Fruit fly (Drosophila melanogaster) whole organism, embryonic: Measurements from ENCODE around the gene Gfat2.
A peak's percentile ranks its signal among the peaks of the same experiment; 100 is the strongest.

Experiments used
- ATbp ChIP-seq: fragments of 200-800 bp; sonication (Bioruptor generic); optimal IDR thresholded peaks from 2 replicates; lab custom pipeline; 2017; ENCODE audit warnings: missing biosample characterization, mild to moderate bottlenecking, missing genetic modification characterization, missing genetic modification reagents
- Aef1 ChIP-seq: fragments of 200-800 bp; sonication (Bioruptor generic); IDR thresholded peaks from 3 replicates; pipeline ENCODE4 v1.3.6; 2022; ENCODE audit warnings: missing biosample characterization, missing genetic modification characterization
- Atf6 ChIP-seq: fragments of 200-800 bp; sonication (Bioruptor generic); IDR thresholded peaks from 2 replicates; pipeline ENCODE4 v1.3.6; 2022; ENCODE audit warnings: missing biosample characterization, missing genetic modification characterization
- Awh ChIP-seq: fragments of 200-800 bp; sonication (Bioruptor generic); IDR thresholded peaks from 2 replicates; pipeline ENCODE4, ENCODE4 v1.3.6; 2022; ENCODE audit warnings: missing biosample characterization, missing genetic modification characterization
- CG11093 ChIP-seq: fragments of 200-800 bp; sonication (Bioruptor generic); IDR thresholded peaks from 3 replicates; pipeline ENCODE4 v1.3.6; 2022; ENCODE audit warnings: missing biosample characterization, missing genetic modification characterization
- CG14014 ChIP-seq: fragments of 200-800 bp; sonication (Bioruptor generic); IDR thresholded peaks from 2 replicates; pipeline ENCODE4 v1.3.6; 2022; ENCODE audit warnings: missing biosample characterization, missing genetic modification characterization
- CG15601 ChIP-seq: fragments of 200-800 bp; sonication (Bioruptor generic); optimal IDR thresholded peaks from 3 replicates; lab custom pipeline; 2019; ENCODE audit warnings: missing biosample characterization, mild to moderate bottlenecking, missing genetic modification characterization, moderate library complexity
- CG17328 ChIP-seq: fragments of 200-800 bp; sonication (Bioruptor generic); IDR thresholded peaks from 2 replicates; pipeline ENCODE4 v1.3.6; 2022; ENCODE audit warnings: missing biosample characterization, missing genetic modification characterization
- CG1792 ChIP-seq: fragments of 200-800 bp; sonication (Bioruptor generic); optimal IDR thresholded peaks from 2 replicates; lab custom pipeline; 2016; ENCODE audit warnings: missing biosample characterization, missing genetic modification characterization
- CG18599 ChIP-seq: fragments of 200-800 bp; sonication (Bioruptor generic); optimal IDR thresholded peaks from 3 replicates; lab custom pipeline; 2017; ENCODE audit warnings: missing biosample characterization, missing genetic modification characterization, mild to moderate bottlenecking, moderate library complexity, missing genetic modification reagents
- CG2120 ChIP-seq: fragments of 200-800 bp; sonication (Bioruptor generic); optimal IDR thresholded peaks from 3 replicates; lab custom pipeline; 2016; ENCODE audit warnings: missing biosample characterization, missing genetic modification characterization
- CG2129 ChIP-seq: fragments of 200-800 bp; sonication (Bioruptor generic); IDR thresholded peaks from 2 replicates; pipeline ENCODE4 v1.3.6; 2022; ENCODE audit warnings: missing biosample characterization, missing genetic modification characterization; ENCODE audit not compliant: partially characterized antibody
- CG34422 ChIP-seq: fragments of 200-800 bp; sonication (Bioruptor generic); IDR thresholded peaks from 3 replicates; pipeline ENCODE4 v1.3.6; 2022; ENCODE audit warnings: missing biosample characterization, missing genetic modification characterization
- CG6689 ChIP-seq: fragments of 200-800 bp; sonication (Bioruptor generic); IDR thresholded peaks from 2 replicates; pipeline ENCODE4 v1.3.6; 2022; ENCODE audit warnings: missing biosample characterization, missing genetic modification characterization
- CG6813 ChIP-seq: fragments of 200-800 bp; sonication (Bioruptor generic); optimal IDR thresholded peaks from 2 replicates; lab custom pipeline; 2017; ENCODE audit warnings: missing biosample characterization, missing genetic modification characterization, mild to moderate bottlenecking, moderate library complexity, missing genetic modification reagents
- CG7357 ChIP-seq: fragments of 200-800 bp; sonication (Bioruptor generic); IDR thresholded peaks from 3 replicates; pipeline ENCODE4 v1.3.6; 2022; ENCODE audit warnings: missing biosample characterization, missing genetic modification characterization
- CG7372 ChIP-seq: fragments of 200-800 bp; sonication (Bioruptor generic); IDR thresholded peaks from 2 replicates; pipeline ENCODE4 v1.3.6; 2022; ENCODE audit warnings: missing biosample characterization, missing genetic modification characterization
- D19B ChIP-seq: fragments of 200-800 bp; sonication (Bioruptor generic); optimal IDR thresholded peaks from 2 replicates; lab custom pipeline; 2017; ENCODE audit warnings: missing biosample characterization, mild to moderate bottlenecking, missing genetic modification characterization
- E2f1 ChIP-seq: fragments of 200-800 bp; sonication (Bioruptor generic); IDR thresholded peaks from 2 replicates; pipeline ENCODE4 v1.3.6; 2022; ENCODE audit warnings: missing biosample characterization, missing genetic modification characterization
- Eip74EF ChIP-seq, 2 experiments: fragments of 200-800 bp in 1 of 2; fragments of >200 bp in 1 of 2; sonication (Bioruptor generic) in 1 of 2; optimal IDR thresholded peaks; 2 replicates each; lab custom pipeline; 2017 to 2019; ENCODE audit warnings: missing biosample characterization in 2 of 2, missing genetic modification characterization in 2 of 2, mild to moderate bottlenecking in 1 of 2, moderate library complexity in 1 of 2
- H2.0 ChIP-seq: fragments of 200-800 bp; sonication (Bioruptor generic); IDR thresholded peaks from 2 replicates; pipeline ENCODE4 v1.3.6; 2022; ENCODE audit warnings: missing biosample characterization, missing genetic modification characterization
- HLH3B ChIP-seq: fragments of 200-800 bp; sonication (Bioruptor generic); IDR thresholded peaks from 2 replicates; pipeline ENCODE4 v1.3.6; 2022; ENCODE audit warnings: missing biosample characterization, missing genetic modification characterization
- Kr ChIP-seq: fragments of 200-800 bp; sonication (Bioruptor generic); optimal IDR thresholded peaks from 2 replicates; lab custom pipeline; 2017; ENCODE audit warnings: missing biosample characterization, mild to moderate bottlenecking, missing genetic modification characterization
- NC2α ChIP-seq: fragments of 200-800 bp; sonication (Bioruptor generic); optimal IDR thresholded peaks from 2 replicates; lab custom pipeline; 2016; ENCODE audit warnings: missing biosample characterization, missing genetic modification characterization
- Ptx1 ChIP-seq: fragments of 200-800 bp; sonication (Bioruptor generic); IDR thresholded peaks from 2 replicates; pipeline ENCODE4 v1.3.6; 2022; ENCODE audit warnings: missing biosample characterization, missing genetic modification characterization
- Rfx ChIP-seq: fragments of 200-800 bp; sonication (Bioruptor generic); IDR thresholded peaks from 2 replicates; pipeline ENCODE4 v1.3.6; 2022; ENCODE audit warnings: missing biosample characterization, missing genetic modification characterization
- ato ChIP-seq: fragments of 200-800 bp; sonication (Bioruptor generic); IDR thresholded peaks from 2 replicates; pipeline ENCODE4 v1.3.6; 2022; ENCODE audit warnings: missing biosample characterization, missing genetic modification characterization; ENCODE audit not compliant: partially characterized antibody
- cwo ChIP-seq: fragments of 200-800 bp; sonication (Bioruptor generic); optimal IDR thresholded peaks from 3 replicates; lab custom pipeline; 2017; ENCODE audit warnings: missing biosample characterization, missing genetic modification characterization, mild to moderate bottlenecking, moderate library complexity, missing genetic modification reagents
- esg ChIP-seq: fragments of 200-800 bp; sonication (Bioruptor generic); conservative IDR thresholded peaks from 2 replicates; pipeline ENCODE4 v1.3.6; 2022; ENCODE audit warnings: missing biosample characterization, missing genetic modification characterization
- fu2 ChIP-seq: fragments of 200-800 bp; sonication (Bioruptor generic); optimal IDR thresholded peaks from 2 replicates; lab custom pipeline; 2016; ENCODE audit warnings: missing biosample characterization, missing genetic modification characterization
- gce ChIP-seq: fragments of 200-800 bp; sonication (Bioruptor generic); IDR thresholded peaks from 3 replicates; pipeline ENCODE4 v1.3.6; 2022; ENCODE audit warnings: missing biosample characterization, missing genetic modification characterization
- jing ChIP-seq: fragments of 200-800 bp; sonication (Bioruptor generic); optimal IDR thresholded peaks from 2 replicates; lab custom pipeline; 2018; ENCODE audit warnings: missing biosample characterization, mild to moderate bottlenecking, missing genetic modification characterization
- lab ChIP-seq: fragments of 200-800 bp; sonication (Bioruptor generic); optimal IDR thresholded peaks from 3 replicates; lab custom pipeline; 2017; ENCODE audit warnings: missing biosample characterization, missing genetic modification characterization, mild to moderate bottlenecking, moderate library complexity, missing genetic modification reagents
- lmd ChIP-seq: fragments of 200-800 bp; sonication (Bioruptor generic); IDR thresholded peaks from 2 replicates; pipeline ENCODE4 v1.3.6; 2022; ENCODE audit warnings: missing biosample characterization, missing genetic modification characterization
- lola ChIP-seq, 3 experiments: fragments of >200 bp in 2 of 3; fragments of 200-800 bp in 1 of 3; sonication (Bioruptor generic) in 1 of 3; optimal IDR thresholded peaks; 2 replicates each; lab custom pipeline; 2017 to 2019; ENCODE audit warnings: missing biosample characterization in 3 of 3, missing genetic modification characterization in 3 of 3, mild to moderate bottlenecking in 1 of 3, moderate library complexity in 1 of 3
- lov ChIP-seq, 2 experiments: fragments of 200-800 bp in 1 of 2; fragments of >200 bp in 1 of 2; sonication (Bioruptor generic) in 1 of 2; IDR thresholded peaks in 1 of 2; optimal IDR thresholded peaks in 1 of 2; 2 replicates in 1 of 2; 3 replicates in 1 of 2; pipeline versions ENCODE4 v1.3.6 to Lab custom; 2017 to 2022; ENCODE audit warnings: missing biosample characterization in 1 of 2, missing genetic modification characterization in 1 of 2
- pan ChIP-seq, 4 experiments: fragments of >200 bp in 3 of 4; fragments of 200-800 bp in 1 of 4; sonication (Bioruptor generic) in 1 of 4; optimal IDR thresholded peaks in 3 of 4; IDR thresholded peaks in 1 of 4; 2 replicates each; pipeline versions ENCODE4 v1.3.6 to Lab custom; 2017 to 2022; ENCODE audit warnings: missing biosample characterization in 2 of 4, missing genetic modification characterization in 2 of 4, mixed read lengths in 1 of 4
- peb ChIP-seq: fragments of 200-800 bp; sonication (Bioruptor generic); IDR thresholded peaks from 2 replicates; pipeline ENCODE4 v1.3.6; 2022; ENCODE audit warnings: missing biosample characterization, missing genetic modification characterization
- row ChIP-seq: fragments of 200-800 bp; sonication (Bioruptor generic); IDR thresholded peaks from 3 replicates; pipeline ENCODE4 v1.3.6; 2022; ENCODE audit warnings: missing biosample characterization, missing genetic modification characterization
- schlank ChIP-seq: fragments of 200-800 bp; sonication (Bioruptor generic); optimal IDR thresholded peaks from 2 replicates; lab custom pipeline; 2018; ENCODE audit warnings: missing biosample characterization, mild to moderate bottlenecking, missing genetic modification characterization
- sd ChIP-seq: fragments of 200-800 bp; sonication (Bioruptor generic); optimal IDR thresholded peaks from 3 replicates; lab custom pipeline; 2018; ENCODE audit warnings: missing biosample characterization, mild to moderate bottlenecking, missing genetic modification characterization, moderate library complexity
- sisA ChIP-seq: fragments of 200-800 bp; sonication (Bioruptor generic); IDR thresholded peaks from 2 replicates; pipeline ENCODE4 v1.3.6; 2022; ENCODE audit warnings: missing biosample characterization, missing genetic modification characterization
- slbo ChIP-seq: fragments of 200-800 bp; sonication (Bioruptor generic); IDR thresholded peaks from 2 replicates; pipeline ENCODE4 v1.3.6; 2022; ENCODE audit warnings: missing biosample characterization, missing genetic modification characterization
- slou ChIP-seq: fragments of 200-800 bp; sonication (Bioruptor generic); optimal IDR thresholded peaks from 3 replicates; lab custom pipeline; 2016; ENCODE audit warnings: missing biosample characterization, missing genetic modification characterization
- tgo ChIP-seq: fragments of 200-800 bp; sonication (Bioruptor generic); IDR thresholded peaks from 3 replicates; pipeline ENCODE4 v1.3.6; 2022; ENCODE audit warnings: missing biosample characterization, missing genetic modification characterization
- tin ChIP-seq: fragments of 200-800 bp; sonication (Bioruptor generic); optimal IDR thresholded peaks from 3 replicates; lab custom pipeline; 2016; ENCODE audit warnings: missing biosample characterization, missing genetic modification characterization
- tna ChIP-seq: fragments of 200-800 bp; sonication (Bioruptor generic); IDR thresholded peaks from 2 replicates; pipeline ENCODE4 v1.3.6; 2022; ENCODE audit warnings: missing biosample characterization, missing genetic modification characterization; ENCODE audit not compliant: partially characterized antibody
- ttk ChIP-seq: fragments of 200-800 bp; sonication (Bioruptor generic); IDR thresholded peaks from 2 replicates; pipeline ENCODE4 v2.1.2; 2022; ENCODE audit warnings: missing biosample characterization, missing genetic modification characterization

Gene Gfat2

dm6 chr3R:28377648-28378047 is 38.1 kb upstream of the Gfat2 start (continued):
- TF ChIP-seq ATbp (GFP tag; lab: Kevin White, UChicago) (no peak), NC2α (GFP tag; lab: Kevin White, UChicago) (no peak), Aef1 (peak; percentile 43; the same call in 1 of the 3 replicates), tna (GFP tag; lab: Robert Waterston, UW) (no peak), schlank (tag; lab: Kevin White, UChicago) (no peak), CG14014 (GFP tag; lab: Robert Waterston, UW) (0 out of 2 replicates have a peak, but pooled peaks have one; percentile 39), sisA (GFP tag; lab: Robert Waterston, UW) (peak; percentile 57), HLH3B (0 out of 2 replicates have a peak, but pooled peaks have one; percentile 36), lmd (peak; percentile 49; the same call in 1 of the 2 replicates), lab (GFP tag; lab: Kevin White, UChicago) (peak; percentile 32), ttk (GFP tag; lab: Robert Waterston, UW) (peak; percentile 53; the same call in 1 of the 2 replicates), row (GFP tag; lab: Robert Waterston, UW) (peak; percentile 66), fu2 (GFP tag; lab: Kevin White, UChicago) (no peak), esg (peak; percentile 33; the same call in 1 of the 2 replicates), CG17328 (0 out of 2 replicates have a peak, but pooled peaks have one; percentile 18), lov (optimal IDR thresholded peaks at IDR 0.05; lab: Kevin White, UChicago) (no peak), lov (GFP tag; IDR thresholded peaks at IDR 0.05; lab: Robert Waterston, UW) (no peak), slou (GFP tag; lab: Kevin White, UChicago) (no peak), Awh (GFP tag; lab: Robert Waterston, UW) (0 out of 2 replicates have a peak, but pooled peaks have one; percentile 37), lola (GFP tag; optimal IDR thresholded peaks at IDR 0.05; lab: Kevin White, UChicago) (no peak), Rfx (GFP tag; lab: Robert Waterston, UW) (peak; percentile 43; the same call in 1 of the 2 replicates), CG34422 (no peak), ato (GFP tag; lab: Robert Waterston, UW) (no peak), CG6689 (peak; percentile 14; the same call in 1 of the 2 replicates), tin (GFP tag; lab: Kevin White, UChicago) (no peak), CG1792 (GFP tag; lab: Kevin White, UChicago) (no peak), CG7357 (GFP tag; lab: Robert Waterston, UW) (0 out of 3 replicates have a peak, but pooled peaks have one; percentile 27), cwo (GFP tag; lab: Kevin White, UChicago) (peak; percentile 20), gce (GFP tag; lab: Robert Waterston, UW) (no peak), CG11093 (GFP tag; lab: Robert Waterston, UW) (0 out of 3 replicates have a peak, but pooled peaks have one; percentile 18), E2f1 (GFP tag; lab: Robert Waterston, UW) (peak; percentile 36; the same call in 1 of the 2 replicates), slbo (peak; percentile 59), jing (no peak), tgo (GFP tag; lab: Robert Waterston, UW) (0 out of 3 replicates have a peak, but pooled peaks have one; percentile 32), Eip74EF (GFP tag; optimal IDR thresholded peaks at IDR 0.05; lab: Kevin White, UChicago) (no peak), sd (tag; lab: Kevin White, UChicago) (no peak), Kr (GFP tag; lab: Kevin White, UChicago) (no peak), CG6813 (GFP tag; lab: Kevin White, UChicago) (no peak), CG2120 (peak; percentile 18), H2.0 (GFP tag; lab: Robert Waterston, UW) (peak; percentile 40; the same call in 1 of the 2 replicates), CG7372 (GFP tag; lab: Robert Waterston, UW) (no peak), peb (GFP tag; lab: Robert Waterston, UW) (no peak), CG18599 (GFP tag; lab: Kevin White, UChicago) (peak; percentile 40), pan (optimal IDR thresholded peaks at IDR 0.05; lab: Kevin White, UChicago) (no peak), pan (GFP tag; optimal IDR thresholded peaks at IDR 0.05 in 1 of 2, IDR thresholded peaks at IDR 0.05 in 1 of 2) (peak in 1 of 2 experiments; percentile 46), CG2129 (GFP tag; lab: Robert Waterston, UW) (no peak), CG15601 (tag; lab: Kevin White, UChicago) (no peak), Atf6 (GFP tag; lab: Robert Waterston, UW) (peak; percentile 50; the same call in 1 of the 2 replicates), Ptx1 (GFP tag; lab: Robert Waterston, UW) (peak; percentile 52), D19B (peak; percentile 30)
